Worm (Caenorhabditis elegans): Measurements from ENCODE around the gene F59D12.3.

Gene F59D12.3

DNA sequence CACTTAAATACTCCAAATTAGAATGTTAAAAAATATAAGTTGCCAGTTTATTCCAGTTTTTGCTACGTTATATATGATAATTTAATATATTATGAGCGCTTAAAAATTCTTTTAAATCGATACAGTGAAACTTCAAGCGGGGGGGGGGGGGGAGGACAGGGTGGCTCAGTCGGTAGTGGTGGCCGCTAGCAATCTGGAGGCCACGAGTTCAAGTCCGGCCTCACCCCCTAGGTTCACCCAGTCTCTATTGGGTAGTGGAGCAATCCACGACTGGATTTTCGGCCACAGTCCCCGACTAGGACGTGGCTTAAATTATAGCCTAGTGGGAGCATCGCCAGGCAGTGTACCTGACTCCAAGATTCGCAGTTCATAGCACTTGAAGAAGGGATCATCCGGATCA lies 29.8 kb downstream of the F59D12.3 start:
- TF ChIP-seq dox-1 (GFP tag; IDR thresholded peaks at IDR 0.05) = no peak
- TF ChIP-seq F49E8.2 (tag; optimal IDR thresholded peaks at IDR 0.05; ENCODE audit: insufficient read depth) = no peak
- TF ChIP-seq lin-40 (tag; optimal IDR thresholded peaks at IDR 0.05) = no peak
- TF ChIP-seq lin-26 (GFP tag; IDR thresholded peaks at IDR 0.05) = no peak
- TF ChIP-seq ZK185.1 (tag; optimal IDR thresholded peaks at IDR 0.05; ENCODE audit: poor library complexity, severe bottlenecking) = no peak
- TF ChIP-seq ets-4 (GFP tag; optimal IDR thresholded peaks at IDR 0.05) = no peak
- TF ChIP-seq rpc-1 (optimal IDR thresholded peaks at IDR 0.05) = no peak
- TF ChIP-seq rpc-1 (tag; optimal IDR thresholded peaks at IDR 0.05) = peak; percentile 16
- no peak for TF ChIP-seq C06A6.2 (GFP tag; conservative IDR thresholded peaks at IDR 0.05)
- TF ChIP-seq rcor-1 (GFP tag; IDR thresholded peaks at IDR 0.05) = no peak
- TF ChIP-seq sea-2 (GFP tag; IDR thresholded peaks at IDR 0.05) = no peak
- no peak for TF ChIP-seq ztf-28 (GFP tag; IDR thresholded peaks at IDR 0.05)
- TF ChIP-seq ztf-25 (GFP tag; IDR thresholded peaks at IDR 0.05) = 0 out of 2 replicates have a peak, but pooled peaks have one; percentile 30
- no peak for TF ChIP-seq ceh-40 (GFP tag; IDR thresholded peaks at IDR 0.05)
- peak; percentile 59; the same call in 1 of the 2 replicates for TF ChIP-seq egrh-3 (GFP tag; IDR thresholded peaks at IDR 0.05)

DNA sequence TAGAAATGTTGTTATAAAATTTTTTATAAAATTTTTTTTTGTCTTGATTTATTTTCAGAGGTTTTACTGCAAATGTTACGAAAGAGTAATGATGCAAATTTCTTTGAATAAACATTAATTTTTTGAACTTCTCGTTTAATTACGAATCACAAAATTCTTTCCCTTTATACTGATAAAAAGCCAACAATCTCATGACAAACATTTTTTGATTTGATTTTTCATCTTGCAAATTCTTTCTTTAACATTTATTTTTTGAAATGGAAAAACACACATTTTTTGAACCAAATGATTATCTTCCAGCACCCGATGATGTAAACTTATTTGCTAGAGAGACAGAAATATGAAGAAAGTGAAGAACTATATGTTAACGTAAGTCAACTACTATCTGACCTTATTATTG lies 30.6 kb downstream of the F59D12.3 start, which contains the start of gene K09E9.1:
Gene K09E9.1 (plus strand): TSS at position 301 of the 400 bp plus-strand sequence.
- no peak for TF ChIP-seq nhr-179 (tag; optimal IDR thresholded peaks at IDR 0.05)
- TF ChIP-seq ekl-4 (GFP tag; IDR thresholded peaks at IDR 0.05) = no peak
- TF ChIP-seq nfya-2 (GFP tag; IDR thresholded peaks at IDR 0.05) = no peak
- no peak for TF ChIP-seq lin-40 (tag; optimal IDR thresholded peaks at IDR 0.05)
- no peak for TF ChIP-seq lin-54 (GFP tag; optimal IDR thresholded peaks at IDR 0.05)
- TF ChIP-seq F33H1.4 (GFP tag; IDR thresholded peaks at IDR 0.05) = no peak
- TF ChIP-seq nhr-120 (GFP tag; IDR thresholded peaks at IDR 0.05) = no peak

DNA sequence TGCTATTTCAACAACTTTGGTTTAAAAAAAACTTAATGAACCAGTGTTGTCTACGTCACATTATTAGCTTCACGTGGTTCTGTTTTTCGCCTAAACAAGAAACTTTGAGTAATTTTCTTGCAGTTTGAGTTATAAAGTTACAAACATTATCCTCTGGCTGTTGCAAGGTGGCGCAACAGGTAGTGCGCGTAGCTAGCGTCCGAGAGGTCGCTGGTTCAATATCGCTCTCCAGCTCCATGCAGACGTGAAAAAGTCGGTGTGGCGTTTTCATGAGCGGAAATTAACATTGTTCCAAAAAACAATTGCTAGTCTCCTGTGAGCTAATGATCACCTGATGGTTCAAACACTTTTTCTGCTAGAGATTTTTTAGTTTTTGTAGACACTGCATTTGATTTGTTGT lies 31.5 kb downstream of the F59D12.3 start:
- TF ChIP-seq let-607 (tag; optimal IDR thresholded peaks at IDR 0.05) (peak; percentile 31 to 50), rcor-1 (GFP tag; IDR thresholded peaks at IDR 0.05) (0 out of 2 replicates have a peak, but pooled peaks have one; percentile 18), lin-40 (tag; optimal IDR thresholded peaks at IDR 0.05) (no peak), B0261.1 (tag; optimal IDR thresholded peaks at IDR 0.05) (peak; percentile 63), K11D2.4 (GFP tag; IDR thresholded peaks at IDR 0.05) (no peak), snpc-4 (GFP tag; optimal IDR thresholded peaks at IDR 0.05) (no peak), snpc-4 (tag; optimal IDR thresholded peaks at IDR 0.05) (peak in 3 of 4 experiments; percentile 29 to 67 (median 44)), let-526 (GFP tag; IDR thresholded peaks at IDR 0.05) (no peak), mel-28 (tag; optimal IDR thresholded peaks at IDR 0.05; ENCODE audit: borderline replicate concordance) (no peak), mes-4 (tag; optimal IDR thresholded peaks at IDR 0.05) (peak; percentile 14), lin-26 (GFP tag; IDR thresholded peaks at IDR 0.05) (0 out of 2 replicates have a peak, but pooled peaks have one; percentile 12), akir-1 (GFP tag; optimal IDR thresholded peaks at IDR 0.05) (no peak), die-1 (tag; optimal IDR thresholded peaks at IDR 0.05) (peak; percentile 22), Y53F4B.3 (GFP tag; IDR thresholded peaks at IDR 0.05) (no peak), F57A8.1 (GFP tag; optimal IDR thresholded peaks at IDR 0.05) (no peak), aptf-2 (GFP tag; conservative IDR thresholded peaks at IDR 0.05) (no peak), nhr-90 (tag; optimal IDR thresholded peaks at IDR 0.05) (peak; percentile 39), tbp1 (GFP tag; optimal IDR thresholded peaks at IDR 0.05) (peak; percentile 80), egl-18 (GFP tag; IDR thresholded peaks at IDR 0.05) (no peak), mcd-1 (GFP tag; IDR thresholded peaks at IDR 0.05) (0 out of 2 replicates have a peak, but pooled peaks have one; percentile 17), ZK185.1 (tag; optimal IDR thresholded peaks at IDR 0.05; ENCODE audit: poor library complexity, severe bottlenecking) (peak; percentile 47), ztf-18 (tag; optimal IDR thresholded peaks at IDR 0.05) (peak; percentile 12), nhr-80 (tag; optimal IDR thresholded peaks at IDR 0.05) (peak; percentile 29), dpff-1 (tag; optimal IDR thresholded peaks at IDR 0.05) (no peak), snpc-1.3 (tag; optimal IDR thresholded peaks at IDR 0.05; ENCODE audit: insufficient read depth) (no peak), ztf-22 (GFP tag; optimal IDR thresholded peaks at IDR 0.05) (no peak), rpc-1 (optimal IDR thresholded peaks at IDR 0.05) (peak; percentile 63), rpc-1 (tag; optimal IDR thresholded peaks at IDR 0.05) (peak; percentile 75), hmg-20 (GFP tag; IDR thresholded peaks at IDR 0.05) (0 out of 2 replicates have a peak, but pooled peaks have one; percentile 40), lin-35 (GFP tag; optimal IDR thresholded peaks at IDR 0.05) (no peak), nhr-179 (tag; optimal IDR thresholded peaks at IDR 0.05) (peak; percentile 29)

All from whole organism, young adult.